Worm (Caenorhabditis elegans): ENCODE data around the gene kgb-1.

ce11 chrIV:372146-372789 is 37.6 kb downstream of the kgb-1 start:
- TF ChIP-seq nhr-11 (tag; optimal IDR thresholded peaks at IDR 0.05) (no peak), Y75B8A.6 (GFP tag; IDR thresholded peaks at IDR 0.05) (no peak), unc-62 (GFP tag; optimal IDR thresholded peaks at IDR 0.05 in 1 of 2) (no peak), unc-62 (tag; optimal IDR thresholded peaks at IDR 0.05) (no peak), daf-12 (tag; optimal IDR thresholded peaks at IDR 0.05) (no peak), egl-27 (tag; optimal IDR thresholded peaks at IDR 0.05) (no peak), D1046.2 (GFP tag; IDR thresholded peaks at IDR 0.05) (no peak), dmd-6 (GFP tag; IDR thresholded peaks at IDR 0.05) (no peak), spr-1 (tag; optimal IDR thresholded peaks at IDR 0.05) (no peak), skn-1 (tag; optimal IDR thresholded peaks at IDR 0.05) (no peak), nhr-41 (GFP tag; IDR thresholded peaks at IDR 0.05) (no peak), zag-1 (tag; optimal IDR thresholded peaks at IDR 0.05) (no peak), arid-1 (GFP tag; conservative IDR thresholded peaks at IDR 0.05) (no peak)
